Worm (Caenorhabditis elegans): ENCODE measurements around the gene orc-5.

- TF ChIP-seq unc-130 (tag; optimal IDR thresholded peaks at IDR 0.05) = no peak
- TF ChIP-seq mdl-1 (tag; optimal IDR thresholded peaks at IDR 0.05) = no peak
- no peak for TF ChIP-seq tbx-2 (tag; optimal IDR thresholded peaks at IDR 0.05)
- no peak for TF ChIP-seq nhr-11 (tag; optimal IDR thresholded peaks at IDR 0.05)
- TF ChIP-seq lsy-2 (tag; optimal IDR thresholded peaks at IDR 0.05) = no peak
- no peak for TF ChIP-seq ztf-4 (tag; optimal IDR thresholded peaks at IDR 0.05)
- TF ChIP-seq lin-14 (GFP tag; optimal IDR thresholded peaks at IDR 0.05) = no peak
- no peak for TF ChIP-seq mep-1 (tag; optimal IDR thresholded peaks at IDR 0.05)
- TF ChIP-seq nhr-12 (tag; optimal IDR thresholded peaks at IDR 0.05) = no peak
- no peak for TF ChIP-seq aly-2 (tag; optimal IDR thresholded peaks at IDR 0.05)
These were observed 6.7 kb downstream of the orc-5 start, which contains the start of gene ZC168.2 for ce11 chrIV:10727734-10728133.
